Worm (Caenorhabditis elegans) whole organism, L4 larva: ENCODE results near the gene C13C4.7.

ENCODE experiments used
- F37D6.2 ChIP-seq: sonication (generic microtip); optimal IDR thresholded peaks from 2 replicates; lab custom pipeline; 2016; ENCODE audit warnings: mild to moderate bottlenecking, missing genetic modification characterization, missing compliant biosample characterization
- ceh-44 ChIP-seq: fragments of 200-800 bp; sonication (Bioruptor generic); IDR thresholded peaks from 2 replicates; pipeline ENCODE4 v1.3.6; 2022; ENCODE audit warnings: missing genetic modification reagents, missing genetic modification characterization, missing compliant biosample characterization
- ceh-82 ChIP-seq: sonication (generic microtip); optimal IDR thresholded peaks from 2 replicates; lab custom pipeline; 2017; ENCODE audit warnings: missing biosample characterization, missing genetic modification characterization
- lin-13 ChIP-seq: fragments of 150-350 bp; optimal IDR thresholded peaks from 2 replicates; lab custom pipeline; 2014; ENCODE audit warnings: missing biosample characterization, missing genetic modification reagents, missing genetic modification characterization
- lin-38 ChIP-seq: fragments of 200-800 bp; sonication (Bioruptor generic); IDR thresholded peaks from 2 replicates; pipeline ENCODE4 v1.3.6; 2022; ENCODE audit warnings: missing genetic modification reagents, missing genetic modification characterization, missing compliant biosample characterization
- nhr-237 ChIP-seq: sonication (generic microtip); optimal IDR thresholded peaks from 2 replicates; lab custom pipeline; 2017; ENCODE audit warnings: missing biosample characterization, missing genetic modification characterization
- spr-1 ChIP-seq: sonication (generic microtip); optimal IDR thresholded peaks from 2 replicates; lab custom pipeline; 2016; ENCODE audit warnings: mild to moderate bottlenecking, missing genetic modification characterization, missing compliant biosample characterization
- ztf-11 ChIP-seq: fragments of 150-350 bp; optimal IDR thresholded peaks from 2 replicates; lab custom pipeline; 2014; ENCODE audit warnings: missing biosample characterization, missing genetic modification characterization

ce11 chrV:12154554-12154953 is 34.3 kb upstream of the C13C4.7 start, which contains the start of gene C27A7.9:
- TF ChIP-seq nhr-237 (tag; lab: Kevin White, UChicago) (no peak), spr-1 (tag; lab: Kevin White, UChicago) (no peak), F37D6.2 (tag; lab: Kevin White, UChicago) (no peak), lin-13 (GFP tag; lab: Kevin White, UChicago) (no peak), ztf-11 (tag; lab: Kevin White, UChicago) (no peak), ceh-44 (GFP tag; lab: Robert Waterston, UW) (no peak), ceh-82 (tag; lab: Kevin White, UChicago) (no peak), lin-38 (GFP tag; lab: Robert Waterston, UW) (no peak)
